Fruit fly (Drosophila melanogaster) whole organism, wandering third instar larva: ENCODE data around the gene L2HGDH.

Experiments used
- CG32264 ChIP-seq: fragments of 200-800 bp; sonication (Bioruptor generic); optimal IDR thresholded peaks from 2 replicates; lab custom pipeline; 2016; ENCODE audit warnings: missing biosample characterization, missing genetic modification characterization
- CG9705 ChIP-seq: fragments of 200-800 bp; sonication (Bioruptor generic); optimal IDR thresholded peaks from 2 replicates; lab custom pipeline; 2018; ENCODE audit warnings: missing biosample characterization, mild to moderate bottlenecking, missing genetic modification characterization
- CrebA ChIP-seq: fragments of 200-800 bp; sonication (Bioruptor generic); optimal IDR thresholded peaks from 2 replicates; lab custom pipeline; 2016; ENCODE audit warnings: missing biosample characterization, mild to moderate bottlenecking, missing genetic modification characterization, borderline replicate concordance
- Dfd ChIP-seq: fragments of >200 bp; optimal IDR thresholded peaks from 2 replicates; lab custom pipeline; 2017; ENCODE audit warnings: missing biosample characterization, missing genetic modification characterization
- Dif ChIP-seq: fragments of 200-275, 200-300 bp; sonication (Bioruptor generic); optimal IDR thresholded peaks from 2 replicates; lab custom pipeline; 2018; ENCODE audit warnings: missing biosample characterization, missing genetic modification characterization; ENCODE audit not compliant: partially characterized antibody
- GATAd ChIP-seq: sonication (Bioruptor generic); optimal IDR thresholded peaks from 2 replicates; lab custom pipeline; 2016; ENCODE audit warnings: missing biosample characterization, missing genetic modification characterization
- HLH106 ChIP-seq: fragments of 200-800 bp; optimal IDR thresholded peaks from 3 replicates; lab custom pipeline; 2019; ENCODE audit warnings: missing biosample characterization, mild to moderate bottlenecking, missing genetic modification characterization, moderate library complexity
- Hnf4 ChIP-seq: fragments of 200-800 bp; sonication (Bioruptor generic); optimal IDR thresholded peaks from 2 replicates; lab custom pipeline; 2016; ENCODE audit warnings: missing biosample characterization, mild to moderate bottlenecking, missing genetic modification characterization
- Hr83 ChIP-seq: fragments of 200-300 bp; sonication (Bioruptor generic); optimal IDR thresholded peaks from 2 replicates; lab custom pipeline; 2016; ENCODE audit warnings: missing biosample characterization, mild to moderate bottlenecking, missing genetic modification characterization, moderate library complexity; ENCODE audit not compliant: poor library complexity, severe bottlenecking
- Jra ChIP-seq: sonication (Bioruptor generic); optimal IDR thresholded peaks from 2 replicates; lab custom pipeline; 2016; ENCODE audit warnings: missing biosample characterization, missing genetic modification characterization
- Myc ChIP-seq: fragments of >200 bp; optimal IDR thresholded peaks from 2 replicates; lab custom pipeline; 2017
- N ChIP-seq: fragments of >200 bp; optimal IDR thresholded peaks from 2 replicates; lab custom pipeline; 2018; ENCODE audit warnings: missing biosample characterization, missing external identifiers, missing genetic modification characterization
- OdsH ChIP-seq: fragments of 200-800 bp; sonication (Bioruptor generic); optimal IDR thresholded peaks from 2 replicates; lab custom pipeline; 2016; ENCODE audit warnings: missing biosample characterization, mild to moderate bottlenecking, missing genetic modification characterization
- Sp1 ChIP-seq: fragments of 200-800 bp; sonication (Bioruptor generic); optimal IDR thresholded peaks from 3 replicates; lab custom pipeline; 2019; ENCODE audit warnings: missing biosample characterization, mild to moderate bottlenecking, missing genetic modification characterization, moderate library complexity
- Vsx2 ChIP-seq: fragments of 200-300, 225-300 bp; sonication (Bioruptor generic); optimal IDR thresholded peaks from 2 replicates; lab custom pipeline; 2018; ENCODE audit warnings: missing biosample characterization, missing genetic modification characterization; ENCODE audit not compliant: partially characterized antibody
- br ChIP-seq: fragments of 200-800 bp; sonication (Bioruptor generic); optimal IDR thresholded peaks from 2 replicates; lab custom pipeline; 2016; ENCODE audit warnings: missing biosample characterization, missing genetic modification characterization
- brk ChIP-seq: fragments of 200-800 bp; sonication (Bioruptor generic); optimal IDR thresholded peaks from 2 replicates; lab custom pipeline; 2016; ENCODE audit warnings: missing biosample characterization, mild to moderate bottlenecking, missing genetic modification characterization
- dl ChIP-seq, 2 experiments: fragments of 175-275, 200-275 bp in 1 of 2; fragments of 200-275 bp in 1 of 2; sonication (Bioruptor generic); optimal IDR thresholded peaks; lab custom pipeline; 2018; ENCODE audit warnings: mild to moderate bottlenecking in 2 of 2, missing biosample characterization in 2 of 2, missing genetic modification characterization in 2 of 2, moderate library complexity in 2 of 2; ENCODE audit not compliant: partially characterized antibody in 2 of 2, insufficient read depth in 1 of 2
- dmrt93B ChIP-seq: fragments of 200-800 bp; sonication (Bioruptor generic); optimal IDR thresholded peaks from 2 replicates; lab custom pipeline; 2018; ENCODE audit warnings: missing biosample characterization, mild to moderate bottlenecking, missing genetic modification characterization
- dsf ChIP-seq: sonication (Bioruptor generic); optimal IDR thresholded peaks from 2 replicates; lab custom pipeline; 2016; ENCODE audit warnings: missing biosample characterization, missing genetic modification characterization, borderline replicate concordance
- ey ChIP-seq: fragments of 200-800 bp; sonication (Bioruptor generic); optimal IDR thresholded peaks from 2 replicates; lab custom pipeline; 2016; ENCODE audit warnings: missing biosample characterization, missing genetic modification characterization
- foxo ChIP-seq, 2 experiments: fragments of 200-800 bp; sonication (Bioruptor generic); optimal IDR thresholded peaks; 2 replicates in 1 of 2; 3 replicates in 1 of 2; lab custom pipeline; 2016 to 2017; ENCODE audit warnings: missing biosample characterization in 2 of 2, missing genetic modification characterization in 2 of 2
- fru ChIP-seq: fragments of 200-800 bp; sonication (Bioruptor generic); optimal IDR thresholded peaks from 3 replicates; lab custom pipeline; 2016; ENCODE audit warnings: missing biosample characterization, mild to moderate bottlenecking, missing genetic modification characterization
- h ChIP-seq: fragments of 200-800 bp; sonication (Bioruptor generic); optimal IDR thresholded peaks from 3 replicates; lab custom pipeline; 2016; ENCODE audit warnings: missing biosample characterization, mild to moderate bottlenecking, missing genetic modification characterization
- jim ChIP-seq: fragments of 175-275, 200-325 bp; sonication (Bioruptor generic); optimal IDR thresholded peaks from 2 replicates; lab custom pipeline; 2016; ENCODE audit warnings: missing biosample characterization, mild to moderate bottlenecking, missing genetic modification characterization
- lola ChIP-seq: fragments of >200 bp; optimal IDR thresholded peaks from 2 replicates; lab custom pipeline; 2017; ENCODE audit warnings: missing biosample characterization, missing genetic modification characterization
- psq ChIP-seq: fragments of 200-800 bp; sonication (Bioruptor generic); optimal IDR thresholded peaks from 3 replicates; lab custom pipeline; 2017; ENCODE audit warnings: missing biosample characterization, mild to moderate bottlenecking, missing genetic modification characterization, moderate library complexity
- rgr ChIP-seq: fragments of 200-800 bp; sonication (Bioruptor generic); optimal IDR thresholded peaks from 3 replicates; lab custom pipeline; 2016; ENCODE audit warnings: missing biosample characterization, mild to moderate bottlenecking, missing genetic modification characterization
- sv ChIP-seq: fragments of 200-800 bp; sonication (Bioruptor generic); optimal IDR thresholded peaks from 3 replicates; lab custom pipeline; 2016; ENCODE audit warnings: missing biosample characterization, missing genetic modification characterization
- tai ChIP-seq: sonication (Bioruptor generic); optimal IDR thresholded peaks from 2 replicates; lab custom pipeline; 2016; ENCODE audit warnings: missing biosample characterization, missing genetic modification characterization
- usp ChIP-seq: fragments of >200 bp; optimal IDR thresholded peaks from 2 replicates; lab custom pipeline; 2017; ENCODE audit warnings: missing biosample characterization, missing genetic modification characterization
- woc ChIP-seq: sonication (Bioruptor generic); optimal IDR thresholded peaks from 2 replicates; lab custom pipeline; 2016; ENCODE audit warnings: missing biosample characterization, mild to moderate bottlenecking, missing genetic modification characterization

Gene L2HGDH

dm6 chr2L:18995660-18996417 is 21.6 kb upstream of the L2HGDH start, which contains the start of gene CG10650:
Gene CG10650, minus strand, starts transcription at chr2L:18995934.
- TF ChIP-seq Myc (lab: Kevin White, UChicago), result no peak
- TF ChIP-seq h (GFP tag; lab: Kevin White, UChicago), result peak; percentile 20
- TF ChIP-seq, all 38 proteins: peak for 1

dm6 chr2L:18992196-18992595 is 17.9 kb upstream of the L2HGDH start, which contains the start of gene CG46465:
Gene CG46465, plus strand, starts transcription at chr2L:18992496.
- TF ChIP-seq Dif (GFP tag; lab: Kevin White, UChicago) (no peak), brk (GFP tag; lab: Kevin White, UChicago) (no peak), psq (GFP tag; lab: Kevin White, UChicago) (no peak), OdsH (no peak), sv (GFP tag; lab: Kevin White, UChicago) (no peak), rgr (GFP tag; lab: Kevin White, UChicago) (no peak), fru (GFP tag; lab: Kevin White, UChicago) (no peak), br (GFP tag; lab: Kevin White, UChicago) (no peak), Myc (lab: Kevin White, UChicago) (no peak), GATAd (GFP tag; lab: Kevin White, UChicago) (no peak)

dm6 chr2L:18990720-18991119 is 16.5 kb upstream of the L2HGDH start, which contains the start of gene CG15169:
Gene CG15169, plus strand, starts transcription at chr2L:18991020.
- TF ChIP-seq N, result no peak
- no peak for TF ChIP-seq br (GFP tag; lab: Kevin White, UChicago)
- TF ChIP-seq HLH106 (tag; lab: Kevin White, UChicago), result no peak
- TF ChIP-seq Vsx2 (GFP tag; lab: Kevin White, UChicago), result no peak
- no peak for TF ChIP-seq Hnf4
- no peak for TF ChIP-seq brk (GFP tag; lab: Kevin White, UChicago)
- no peak for TF ChIP-seq Dif (GFP tag; lab: Kevin White, UChicago)
- no peak for TF ChIP-seq CG32264 (GFP tag; lab: Kevin White, UChicago)
- no peak for TF ChIP-seq GATAd (GFP tag; lab: Kevin White, UChicago)
- TF ChIP-seq ey (GFP tag; lab: Kevin White, UChicago), result no peak
- TF ChIP-seq tai (GFP tag; lab: Kevin White, UChicago), result no peak
- TF ChIP-seq Hr83 (GFP tag; lab: Kevin White, UChicago), result no peak
- no peak for TF ChIP-seq usp (GFP tag; lab: Kevin White, UChicago)
- TF ChIP-seq CrebA (GFP tag; lab: Kevin White, UChicago), result no peak

- no peak for TF ChIP-seq OdsH
- TF ChIP-seq Sp1 (GFP tag; lab: Kevin White, UChicago), result no peak
- TF ChIP-seq HLH106 (tag; lab: Kevin White, UChicago), result no peak
- no peak for TF ChIP-seq CG9705
- no peak for TF ChIP-seq Jra (GFP tag; lab: Kevin White, UChicago)
Measured at dm6 chr2L:18990133-18990532, 15.9 kb upstream of the L2HGDH start, which contains the start of gene CG15170. Gene CG15170, minus strand, starts transcription at chr2L:18990233.

dm6 chr2L:18987078-18987895 is 13.0 kb upstream of the L2HGDH start, which contains the start of the genes Swip-1 and EMC5:
Gene Swip-1, minus strand, starts transcription at chr2L:18987280.
Gene EMC5, plus strand, starts transcription at chr2L:18987707.
- TF ChIP-seq usp (GFP tag; lab: Kevin White, UChicago), result no peak
- TF ChIP-seq rgr (GFP tag; lab: Kevin White, UChicago), result peak; percentile 60
- peak; percentile 17 for TF ChIP-seq CG9705
- peak; percentile 37 for TF ChIP-seq Hnf4
- no peak for TF ChIP-seq tai (GFP tag; lab: Kevin White, UChicago)
- no peak for TF ChIP-seq dsf (GFP tag; lab: Kevin White, UChicago)
- no peak for TF ChIP-seq Dfd
- peak; percentile 23 for TF ChIP-seq fru (GFP tag; lab: Kevin White, UChicago)
- TF ChIP-seq jim (GFP tag; lab: Kevin White, UChicago), result no peak
- TF ChIP-seq Dif (GFP tag; lab: Kevin White, UChicago), result peak; percentile 33
- TF ChIP-seq brk (GFP tag; lab: Kevin White, UChicago), result peak; percentile 50
- no peak for TF ChIP-seq Myc (lab: Kevin White, UChicago)
- peak; percentile 47 for TF ChIP-seq psq (GFP tag; lab: Kevin White, UChicago)
- TF ChIP-seq HLH106 (tag; lab: Kevin White, UChicago), result peak; percentile 77
- TF ChIP-seq dmrt93B (GFP tag; lab: Kevin White, UChicago), result peak; percentile 43
- peak; percentile 43 for TF ChIP-seq h (GFP tag; lab: Kevin White, UChicago)
- TF ChIP-seq foxo (GFP tag; optimal IDR thresholded peaks at IDR 0.05; lab: Kevin White, UChicago), result peak in 1 of 2 experiments; percentile 63
- TF ChIP-seq dl (GFP tag; optimal IDR thresholded peaks at IDR 0.05; lab: Kevin White, UChicago; ENCODE audit: insufficient read depth in 1 of 2, partially characterized antibody in 2 of 2), result no peak
- TF ChIP-seq CG32264 (GFP tag; lab: Kevin White, UChicago), result no peak
- no peak for TF ChIP-seq CrebA (GFP tag; lab: Kevin White, UChicago)
- TF ChIP-seq lola (GFP tag; lab: Kevin White, UChicago), result no peak
- TF ChIP-seq Hr83 (GFP tag; lab: Kevin White, UChicago), result peak; percentile 2
- peak; percentile 67 for TF ChIP-seq Sp1 (GFP tag; lab: Kevin White, UChicago)
- TF ChIP-seq woc, result peak; percentile 32
- TF ChIP-seq OdsH, result peak; percentile 42
- TF ChIP-seq, all 38 proteins: peak for 15
